Worm (Caenorhabditis elegans): ENCODE measurements around the gene str-181.

DNA sequence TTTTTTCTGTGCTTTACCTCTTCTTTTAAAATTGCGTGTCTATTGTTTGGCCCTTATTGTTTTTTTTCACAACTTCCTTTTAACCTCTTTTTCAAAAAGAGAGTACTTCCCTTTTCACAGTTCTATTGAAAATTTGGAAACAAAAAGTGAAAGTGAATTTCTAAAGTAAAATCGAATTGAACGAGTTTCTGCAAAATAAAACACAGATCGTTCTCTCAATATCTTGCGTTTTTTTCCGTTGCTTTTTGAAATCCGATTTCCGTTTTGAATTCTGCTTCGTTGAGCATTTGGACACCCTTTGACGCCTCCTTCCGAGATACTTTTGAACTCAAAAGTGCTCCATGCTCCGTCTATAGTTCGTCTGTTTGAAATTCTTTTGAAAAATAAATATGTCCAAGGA, 42.2 kb downstream of the str-181 start:
- TF ChIP-seq nfya-1 (tag; optimal IDR thresholded peaks at IDR 0.05) (no peak), C08G9.2 (tag; optimal IDR thresholded peaks at IDR 0.05) (no peak), che-1 (tag; optimal IDR thresholded peaks at IDR 0.05) (no peak), K02D7.2 (tag; optimal IDR thresholded peaks at IDR 0.05) (no peak), pha-4 (tag; optimal IDR thresholded peaks at IDR 0.05) (no peak), rnt-1 (tag; optimal IDR thresholded peaks at IDR 0.05) (no peak), ets-4 (tag; optimal IDR thresholded peaks at IDR 0.05) (no peak)
